Worm (Caenorhabditis elegans): ENCODE results near the gene C18C4.7.

- TF ChIP-seq ZK546.5 (tag; optimal IDR thresholded peaks at IDR 0.05): no peak
- TF ChIP-seq nhr-77 (tag; optimal IDR thresholded peaks at IDR 0.05): peak; percentile 21
- TF ChIP-seq fos-1 (tag; optimal IDR thresholded peaks at IDR 0.05): no peak
- no peak for TF ChIP-seq nhr-12 (tag; optimal IDR thresholded peaks at IDR 0.05)
- TF ChIP-seq lin-15B (tag; optimal IDR thresholded peaks at IDR 0.05): peak; percentile 84
- TF ChIP-seq daf-12 (tag; optimal IDR thresholded peaks at IDR 0.05): no peak
- peak; percentile 68 for TF ChIP-seq ama-1 (optimal IDR thresholded peaks at IDR 0.05)
Observed at ce11 chrV:5504807-5505442, 62.1 kb downstream of the C18C4.7 start, which contains the start of the genes dnj-19 and nhr-47.
